Fruit fly (Drosophila melanogaster): ENCODE results near the gene CG32262.
A peak's percentile ranks its signal among the peaks of the same experiment; 100 is the strongest.

The CG32262 gene

dm6 chr3L:3760395-3760997 is 49.5 kb downstream of the CG32262 start (continued):
- peak; percentile 41 for TF ChIP-seq NfI (GFP tag; optimal IDR thresholded peaks at IDR 0.05)
- TF ChIP-seq CG11723 (GFP tag; optimal IDR thresholded peaks at IDR 0.05), result no peak
- 0 out of 2 replicates have a peak, but pooled peaks have one; percentile 17 for TF ChIP-seq NFAT (GFP tag; IDR thresholded peaks at IDR 0.05)
- TF ChIP-seq CG7839 (tag; optimal IDR thresholded peaks at IDR 0.05), result peak; percentile 49
- TF ChIP-seq zf30C (GFP tag; optimal IDR thresholded peaks at IDR 0.05), result no peak
- no peak for TF ChIP-seq ash1 (GFP tag; optimal IDR thresholded peaks at IDR 0.05)
- no peak for TF ChIP-seq ab (GFP tag; optimal IDR thresholded peaks at IDR 0.05)
- 0 out of 2 replicates have a peak, but pooled peaks have one; percentile 12 for TF ChIP-seq CG32772 (GFP tag; IDR thresholded peaks at IDR 0.05)
- TF ChIP-seq CG33557 (GFP tag; optimal IDR thresholded peaks at IDR 0.05), result no peak
- peak; percentile 44 for TF ChIP-seq CG13624 (GFP tag; optimal IDR thresholded peaks at IDR 0.05)
- no peak for TF ChIP-seq CG8478 (optimal IDR thresholded peaks at IDR 0.05)
- TF ChIP-seq YL-1 (GFP tag; optimal IDR thresholded peaks at IDR 0.05), result no peak
- peak; percentile 16 for TF ChIP-seq CG4424 (GFP tag; optimal IDR thresholded peaks at IDR 0.05)
- TF ChIP-seq cwo (GFP tag; optimal IDR thresholded peaks at IDR 0.05), result peak; percentile 37
- TF ChIP-seq CG17612 (GFP tag; IDR thresholded peaks at IDR 0.05), result no peak
- no peak for TF ChIP-seq sim (GFP tag; IDR thresholded peaks at IDR 0.05)
- TF ChIP-seq CG11560 (tag; IDR thresholded peaks at IDR 0.05), result no peak
- TF ChIP-seq salm (tag; optimal IDR thresholded peaks at IDR 0.05), result no peak
- no peak for TF ChIP-seq CHES-1-like (GFP tag; optimal IDR thresholded peaks at IDR 0.05)
- TF ChIP-seq CG12769 (tag; optimal IDR thresholded peaks at IDR 0.05), result peak; percentile 93
- TF ChIP-seq sens (GFP tag), result peak; percentile 69
- TF ChIP-seq Aef1 (GFP tag; IDR thresholded peaks at IDR 0.05), result peak; percentile 59; the same call in 2 of the 3 replicates
- TF ChIP-seq Sox100B (GFP tag; optimal IDR thresholded peaks at IDR 0.05), result peak; percentile 1
- TF ChIP-seq CG10654 (GFP tag; optimal IDR thresholded peaks at IDR 0.05), result no peak
- TF ChIP-seq Asciz (GFP tag; optimal IDR thresholded peaks at IDR 0.05), result no peak
- TF ChIP-seq Sox102F (GFP tag; optimal IDR thresholded peaks at IDR 0.05), result peak; percentile 35
- TF ChIP-seq Hr78 (GFP tag; optimal IDR thresholded peaks at IDR 0.05), result peak in 1 of 2 experiments; percentile 55
- TF ChIP-seq CG18764 (GFP tag; optimal IDR thresholded peaks at IDR 0.05), result no peak
- peak; percentile 35 for TF ChIP-seq CG13894 (tag; optimal IDR thresholded peaks at IDR 0.05)
- 0 out of 3 replicates have a peak, but pooled peaks have one; percentile 16 for TF ChIP-seq CG2889 (GFP tag; IDR thresholded peaks at IDR 0.05)
- no peak for TF ChIP-seq Sry-β (GFP tag; optimal IDR thresholded peaks at IDR 0.05)
- TF ChIP-seq CG2712 (tag; optimal IDR thresholded peaks at IDR 0.05), result no peak
- TF ChIP-seq fu2 (GFP tag; optimal IDR thresholded peaks at IDR 0.05), result no peak
- TF ChIP-seq CG10979 (tag; optimal IDR thresholded peaks at IDR 0.05), result no peak
- no peak for TF ChIP-seq BEAF-32 (GFP tag; optimal IDR thresholded peaks at IDR 0.05)
- TF ChIP-seq C15 (GFP tag; IDR thresholded peaks at IDR 0.05), result no peak
- no peak for TF ChIP-seq ac (GFP tag; optimal IDR thresholded peaks at IDR 0.05)
- peak; percentile 31 for TF ChIP-seq CG10147 (GFP tag; optimal IDR thresholded peaks at IDR 0.05)
- TF ChIP-seq D (optimal IDR thresholded peaks at IDR 0.05), result no peak
- TF ChIP-seq D (GFP tag; optimal IDR thresholded peaks at IDR 0.05), result no peak
- TF ChIP-seq Atf-2 (GFP tag; optimal IDR thresholded peaks at IDR 0.05), result no peak
- peak; percentile 7 for TF ChIP-seq shn (GFP tag; optimal IDR thresholded peaks at IDR 0.05)
- TF ChIP-seq CG7357 (GFP tag; IDR thresholded peaks at IDR 0.05), result 0 out of 3 replicates have a peak, but pooled peaks have one; percentile 18
- TF ChIP-seq CG17186 (GFP tag; optimal IDR thresholded peaks at IDR 0.05), result no peak
- no peak for TF ChIP-seq ttk (GFP tag; IDR thresholded peaks at IDR 0.05)
- no peak for TF ChIP-seq zen (tag; optimal IDR thresholded peaks at IDR 0.05)
- TF ChIP-seq CG6654 (GFP tag; optimal IDR thresholded peaks at IDR 0.05), result no peak
- no peak for TF ChIP-seq tup (GFP tag; optimal IDR thresholded peaks at IDR 0.05)
- TF ChIP-seq gsb (GFP tag; IDR thresholded peaks at IDR 0.05), result no peak
- TF ChIP-seq row (GFP tag; IDR thresholded peaks at IDR 0.05), result peak; percentile 78
